In genomic region chrX:5968094-5968723, dm6 we compare ENCODE assay signal across 2 fruit fly cellular contexts.
TF ChIP-seq lines count a peak whose summit lies in the region.

No protein-coding gene starts in this region.

TF ChIP-seq in whole organism, embryonic, 481 proteins besides CTCF, POLR2A, EP300 and RAD21 (continued from another document and continues in another):
- TF ChIP-seq CG34422 (GFP tag; IDR thresholded peaks at IDR 0.05; lab: Robert Waterston, UW) (0 out of 3 replicates have a peak, but pooled peaks have one; percentile 51), CG8924 (tag; optimal IDR thresholded peaks at IDR 0.05; lab: Kevin White, UChicago) (peak; percentile 9), dpn (GFP tag; optimal IDR thresholded peaks at IDR 0.05; lab: Kevin White, UChicago) (peak in 1 of 2 experiments; percentile 39), CG1603 (tag; optimal IDR thresholded peaks at IDR 0.05; lab: Kevin White, UChicago) (peak; percentile 69), Camta (GFP tag; optimal IDR thresholded peaks at IDR 0.05; lab: Kevin White, UChicago) (peak; percentile 7), E2f1 (GFP tag; IDR thresholded peaks at IDR 0.05; lab: Robert Waterston, UW) (0 out of 2 replicates have a peak, but pooled peaks have one; percentile 26), Xrp1 (GFP tag; IDR thresholded peaks at IDR 0.05; lab: Robert Waterston, UW) (peak; percentile 69), ken (GFP tag; IDR thresholded peaks at IDR 0.05; lab: Robert Waterston, UW) (peak; percentile 46; the same call in 1 of the 3 replicates), H2.0 (GFP tag; IDR thresholded peaks at IDR 0.05; lab: Robert Waterston, UW) (0 out of 2 replicates have a peak, but pooled peaks have one; percentile 20), CG11247 (GFP tag; IDR thresholded peaks at IDR 0.05; lab: Robert Waterston, UW) (peak; percentile 15; the same call in 1 of the 2 replicates), slou (GFP tag; optimal IDR thresholded peaks at IDR 0.05; lab: Kevin White, UChicago) (no peak), CG4730 (GFP tag; IDR thresholded peaks at IDR 0.05; lab: Robert Waterston, UW) (0 out of 2 replicates have a peak, but pooled peaks have one; percentile 31), dmrt99B (tag; optimal IDR thresholded peaks at IDR 0.05; lab: Kevin White, UChicago) (peak; percentile 52), nmo (GFP tag; optimal IDR thresholded peaks at IDR 0.05; lab: Kevin White, UChicago) (peak; percentile 44), Dip2 (GFP tag; IDR thresholded peaks at IDR 0.05; lab: Robert Waterston, UW) (no peak), CG2202 (tag; optimal IDR thresholded peaks at IDR 0.05; lab: Kevin White, UChicago) (peak; percentile 12), CG11504 (tag; optimal IDR thresholded peaks at IDR 0.05; lab: Kevin White, UChicago) (peak; percentile 61), CG7928 (GFP tag; optimal IDR thresholded peaks at IDR 0.05; lab: Kevin White, UChicago) (no peak), PHDP (tag; optimal IDR thresholded peaks at IDR 0.05; lab: Kevin White, UChicago) (peak; percentile 0), CG13775 (GFP tag; optimal IDR thresholded peaks at IDR 0.05; lab: Kevin White, UChicago) (peak; percentile 4), CG11398 (GFP tag; optimal IDR thresholded peaks at IDR 0.05; lab: Kevin White, UChicago) (peak; percentile 0), CG7963 (GFP tag; IDR thresholded peaks at IDR 0.05; lab: Robert Waterston, UW; ENCODE audit: partially characterized antibody) (no peak), CG7786 (GFP tag; optimal IDR thresholded peaks at IDR 0.05; lab: Kevin White, UChicago) (peak; percentile 4), Vsx1 (GFP tag; optimal IDR thresholded peaks at IDR 0.05; lab: Kevin White, UChicago) (no peak), bsh (GFP tag; optimal IDR thresholded peaks at IDR 0.05; lab: Kevin White, UChicago) (peak; percentile 64 to 65), CG15696 (tag; optimal IDR thresholded peaks at IDR 0.05; lab: Kevin White, UChicago) (peak; percentile 21), CG4360 (GFP tag; IDR thresholded peaks at IDR 0.05; lab: Robert Waterston, UW) (0 out of 2 replicates have a peak, but pooled peaks have one; percentile 26), Hr51 (GFP tag; optimal IDR thresholded peaks at IDR 0.05; lab: Kevin White, UChicago) (peak in 1 of 2 experiments; percentile 5), twi (tag; optimal IDR thresholded peaks at IDR 0.05; lab: Kevin White, UChicago) (peak; percentile 51), NFAT (GFP tag; IDR thresholded peaks at IDR 0.05; lab: Robert Waterston, UW) (no peak), croc (GFP tag; conservative IDR thresholded peaks at IDR 0.05; lab: Robert Waterston, UW) (no peak), Med (GFP tag; lab: Kevin White, UChicago) (peak; percentile 85), CG18262 (tag; optimal IDR thresholded peaks at IDR 0.05; lab: Kevin White, UChicago) (peak; percentile 65), CG1602 (GFP tag; optimal IDR thresholded peaks at IDR 0.05; lab: Kevin White, UChicago) (peak; percentile 29), sens (GFP tag; lab: Kevin White, UChicago) (peak; percentile 94), Antp (GFP tag; optimal IDR thresholded peaks at IDR 0.05; lab: Kevin White, UChicago) (peak; percentile 38), pum (GFP tag; optimal IDR thresholded peaks at IDR 0.05; lab: Kevin White, UChicago) (peak; percentile 30), CG11696 (GFP tag; IDR thresholded peaks at IDR 0.05; lab: Robert Waterston, UW) (peak; percentile 81), stc (GFP tag; IDR thresholded peaks at IDR 0.05; lab: Robert Waterston, UW) (peak; percentile 54; the same call in 1 of the 2 replicates), Atf-2 (GFP tag; optimal IDR thresholded peaks at IDR 0.05; lab: Kevin White, UChicago) (no peak), tgo (GFP tag; IDR thresholded peaks at IDR 0.05; lab: Robert Waterston, UW) (peak; percentile 25; the same call in 1 of the 3 replicates), CG6175 (GFP tag; IDR thresholded peaks at IDR 0.05; lab: Robert Waterston, UW) (no peak), sima (GFP tag; optimal IDR thresholded peaks at IDR 0.05; lab: Kevin White, UChicago) (no peak), dmrt11E (tag; optimal IDR thresholded peaks at IDR 0.05; lab: Kevin White, UChicago) (peak; percentile 53), CG9727 (GFP tag; optimal IDR thresholded peaks at IDR 0.05; lab: Kevin White, UChicago) (peak; percentile 40), Ets65A (GFP tag; lab: Kevin White, UChicago) (peak; percentile 83), ci (GFP tag; IDR thresholded peaks at IDR 0.05; lab: Robert Waterston, UW) (peak; percentile 67; the same call in 2 of the 3 replicates), slp2 (GFP tag; optimal IDR thresholded peaks at IDR 0.05; lab: Kevin White, UChicago) (no peak), CG6854 (GFP tag; optimal IDR thresholded peaks at IDR 0.05; lab: Kevin White, UChicago) (no peak), sens-2 (GFP tag; IDR thresholded peaks at IDR 0.05; lab: Robert Waterston, UW) (peak; percentile 12; the same call in 1 of the 2 replicates), CG8388 (GFP tag; optimal IDR thresholded peaks at IDR 0.05; lab: Kevin White, UChicago) (peak; percentile 45), CG32767 (GFP tag; IDR thresholded peaks at IDR 0.05; lab: Robert Waterston, UW) (no peak), CG17328 (GFP tag; IDR thresholded peaks at IDR 0.05; lab: Robert Waterston, UW) (peak; percentile 30; the same call in 1 of the 2 replicates), CG17361 (GFP tag; IDR thresholded peaks at IDR 0.05; lab: Robert Waterston, UW) (peak; percentile 40; the same call in 1 of the 3 replicates), vvl (GFP tag; IDR thresholded peaks at IDR 0.05; lab: Robert Waterston, UW) (peak; percentile 74), CG14710 (tag; optimal IDR thresholded peaks at IDR 0.05; lab: Kevin White, UChicago) (peak; percentile 18), CG2712 (tag; optimal IDR thresholded peaks at IDR 0.05; lab: Kevin White, UChicago) (peak; percentile 62), CG11085 (GFP tag; IDR thresholded peaks at IDR 0.05; lab: Robert Waterston, UW) (no peak), CG9876 (GFP tag; optimal IDR thresholded peaks at IDR 0.05; lab: Kevin White, UChicago) (no peak), CG13894 (tag; optimal IDR thresholded peaks at IDR 0.05; lab: Kevin White, UChicago) (no peak), NC2β (GFP tag; optimal IDR thresholded peaks at IDR 0.05; lab: Kevin White, UChicago) (peak; percentile 16), CG9817 (tag; optimal IDR thresholded peaks at IDR 0.05; lab: Kevin White, UChicago) (no peak), pfk (GFP tag; optimal IDR thresholded peaks at IDR 0.05; lab: Kevin White, UChicago) (no peak), CG30403 (GFP tag; optimal IDR thresholded peaks at IDR 0.05; lab: Kevin White, UChicago) (peak; percentile 20)

TF ChIP-seq in whole organism, prepupa, 60 proteins besides CTCF, POLR2A, EP300 and RAD21 (continued from another document):
- TF ChIP-seq Ets21C (GFP tag; optimal IDR thresholded peaks at IDR 0.05; lab: Kevin White, UChicago) (no peak), cyc (GFP tag; optimal IDR thresholded peaks at IDR 0.05; lab: Kevin White, UChicago) (no peak), CG16779 (tag; optimal IDR thresholded peaks at IDR 0.05; lab: Kevin White, UChicago) (peak; percentile 28), Sox102F (GFP tag; optimal IDR thresholded peaks at IDR 0.05; lab: Kevin White, UChicago) (peak; percentile 18), Met (GFP tag; optimal IDR thresholded peaks at IDR 0.05; lab: Kevin White, UChicago) (peak; percentile 44), CG10631 (GFP tag; optimal IDR thresholded peaks at IDR 0.05; lab: Kevin White, UChicago) (peak; percentile 63), CG8632 (GFP tag; optimal IDR thresholded peaks at IDR 0.05; lab: Kevin White, UChicago) (peak; percentile 8), Eip93F (GFP tag; optimal IDR thresholded peaks at IDR 0.05; lab: Kevin White, UChicago) (no peak), CG10669 (GFP tag; optimal IDR thresholded peaks at IDR 0.05; lab: Kevin White, UChicago) (peak; percentile 53), CG32006 (GFP tag; optimal IDR thresholded peaks at IDR 0.05; lab: Kevin White, UChicago) (peak; percentile 79), CG11762 (GFP tag; optimal IDR thresholded peaks at IDR 0.05; lab: Kevin White, UChicago; ENCODE audit: insufficient read depth) (peak; percentile 29), Hr39 (GFP tag; optimal IDR thresholded peaks at IDR 0.05; lab: Kevin White, UChicago) (peak; percentile 24), eg (GFP tag; IDR thresholded peaks at IDR 0.05; lab: Robert Waterston, UW) (peak; percentile 92), Sox14 (GFP tag; optimal IDR thresholded peaks at IDR 0.05; lab: Kevin White, UChicago) (peak; percentile 62), Ets96B (tag; optimal IDR thresholded peaks at IDR 0.05; lab: Kevin White, UChicago) (peak; percentile 57), lz (GFP tag; optimal IDR thresholded peaks at IDR 0.05; lab: Kevin White, UChicago) (peak; percentile 29), fd59A (GFP tag; optimal IDR thresholded peaks at IDR 0.05; lab: Kevin White, UChicago) (peak; percentile 30), CG6163 (GFP tag; IDR thresholded peaks at IDR 0.05; lab: Robert Waterston, UW) (peak; percentile 91), salr (GFP tag; optimal IDR thresholded peaks at IDR 0.05; lab: Kevin White, UChicago) (peak; percentile 53 to 58), CG7368 (GFP tag; optimal IDR thresholded peaks at IDR 0.05; lab: Kevin White, UChicago) (peak; percentile 39), Lpt (GFP tag; optimal IDR thresholded peaks at IDR 0.05; lab: Kevin White, UChicago) (peak; percentile 76), CG31627 (GFP tag; optimal IDR thresholded peaks at IDR 0.05; lab: Kevin White, UChicago) (peak; percentile 3), CG15336 (GFP tag; IDR thresholded peaks at IDR 0.05; lab: Robert Waterston, UW) (peak; percentile 87), CG1621 (tag; optimal IDR thresholded peaks at IDR 0.05; lab: Kevin White, UChicago) (peak; percentile 68), CG3032 (tag; optimal IDR thresholded peaks at IDR 0.05; lab: Kevin White, UChicago) (peak; percentile 51), dsx (GFP tag; optimal IDR thresholded peaks at IDR 0.05; lab: Kevin White, UChicago; ENCODE audit: poor library complexity, severe bottlenecking) (peak; percentile 50), CG3919 (GFP tag; optimal IDR thresholded peaks at IDR 0.05; lab: Kevin White, UChicago) (peak; percentile 65), CG6808 (GFP tag; optimal IDR thresholded peaks at IDR 0.05; lab: Kevin White, UChicago) (peak; percentile 40), vri (GFP tag; optimal IDR thresholded peaks at IDR 0.05; lab: Kevin White, UChicago) (no peak), CG11902 (GFP tag; optimal IDR thresholded peaks at IDR 0.05; lab: Kevin White, UChicago) (no peak), fd85E (GFP tag; optimal IDR thresholded peaks at IDR 0.05; lab: Kevin White, UChicago) (no peak), CG11294 (GFP tag; IDR thresholded peaks at IDR 0.05; lab: Robert Waterston, UW) (peak; percentile 67; the same call in 1 of the 2 replicates), CG8319 (GFP tag; optimal IDR thresholded peaks at IDR 0.05; lab: Kevin White, UChicago) (no peak), Eip75B (GFP tag; optimal IDR thresholded peaks at IDR 0.05; lab: Kevin White, UChicago) (peak; percentile 68), CG6276 (GFP tag; optimal IDR thresholded peaks at IDR 0.05; lab: Kevin White, UChicago) (peak; percentile 68)
